Worm (Caenorhabditis elegans) whole organism, young adult: Measurements from ENCODE around the gene oac-10.

ENCODE experiments used
- B0035.1 ChIP-seq: sonication (generic microtip); optimal IDR thresholded peaks from 2 replicates; lab custom pipeline; 2016; ENCODE audit warnings: missing genetic modification characterization, mild to moderate bottlenecking, missing compliant biosample characterization, missing genotype, missing genetic modification reagents
- B0336.3 ChIP-seq: fragments of 200-800 bp; sonication (Bioruptor generic); IDR thresholded peaks from 2 replicates; pipeline ENCODE4 v1.3.6; 2022; ENCODE audit warnings: missing genetic modification characterization, missing compliant biosample characterization
- F23B12.7 ChIP-seq: sonication (generic microtip); optimal IDR thresholded peaks from 2 replicates; lab custom pipeline; 2017; ENCODE audit warnings: missing genetic modification characterization, mild to moderate bottlenecking, missing compliant biosample characterization, antibody characterized with exemption, moderate library complexity; ENCODE audit not compliant: insufficient read depth
- F57A8.1 ChIP-seq: fragments of 200-800 bp; sonication (Bioruptor generic); optimal IDR thresholded peaks from 2 replicates; lab custom pipeline; 2018; ENCODE audit warnings: mild to moderate bottlenecking, missing genetic modification characterization, moderate library complexity, missing compliant biosample characterization
- ZK185.1 ChIP-seq: sonication (generic microtip); optimal IDR thresholded peaks from 2 replicates; lab custom pipeline; 2016; ENCODE audit warnings: mild to moderate bottlenecking, missing genetic modification characterization, missing compliant biosample characterization; ENCODE audit not compliant: poor library complexity, severe bottlenecking
- aptf-2 ChIP-seq: fragments of 200-800 bp; sonication (Bioruptor generic); conservative IDR thresholded peaks from 2 replicates; pipeline ENCODE4 v1.3.6; 2022; ENCODE audit warnings: missing genetic modification reagents, missing genetic modification characterization, missing compliant biosample characterization
- attf-5 ChIP-seq: fragments of 200-800 bp; sonication (Bioruptor generic); optimal IDR thresholded peaks from 2 replicates; lab custom pipeline; 2018; ENCODE audit warnings: mild to moderate bottlenecking, missing genetic modification characterization, missing compliant biosample characterization
- bed-1 ChIP-seq: fragments of 200-800 bp; sonication (Bioruptor generic); IDR thresholded peaks from 2 replicates; pipeline ENCODE4 v1.3.6; 2022; ENCODE audit warnings: missing genetic modification reagents, missing genetic modification characterization, missing compliant biosample characterization
- bed-2 ChIP-seq: fragments of 200-800 bp; sonication (Bioruptor generic); IDR thresholded peaks from 2 replicates; pipeline ENCODE4 v1.3.6; 2022; ENCODE audit warnings: missing genetic modification reagents, missing genetic modification characterization, missing compliant biosample characterization
- cebp-1 ChIP-seq, 2 experiments: fragments of 200-800 bp in 1 of 2; sonication (Bioruptor generic) in 1 of 2; sonication (generic microtip) in 1 of 2; IDR thresholded peaks in 1 of 2; optimal IDR thresholded peaks in 1 of 2; 2 replicates each; pipeline versions ENCODE4 v1.3.6 to Lab custom; 2017 to 2022; ENCODE audit warnings: missing compliant biosample characterization in 2 of 2, missing genetic modification characterization in 2 of 2, mild to moderate bottlenecking in 1 of 2, missing genetic modification reagents in 1 of 2, moderate library complexity in 1 of 2
- chd-7 ChIP-seq: sonication (generic microtip); optimal IDR thresholded peaks from 2 replicates; lab custom pipeline; 2016; ENCODE audit warnings: mild to moderate bottlenecking, missing genetic modification characterization, moderate library complexity, missing compliant biosample characterization
- dox-1 ChIP-seq: fragments of 200-800 bp; sonication (Bioruptor generic); IDR thresholded peaks from 2 replicates; pipeline ENCODE4 v1.3.6; 2022; ENCODE audit warnings: missing genetic modification reagents, missing genetic modification characterization, missing compliant biosample characterization
- him-1 ChIP-seq: sonication (generic microtip); optimal IDR thresholded peaks from 2 replicates; lab custom pipeline; 2016; ENCODE audit warnings: missing genotype, missing genetic modification reagents, missing genetic modification characterization, missing compliant biosample characterization
- hmg-1.2 ChIP-seq: fragments of 200-800 bp; sonication (Bioruptor generic); IDR thresholded peaks from 2 replicates; pipeline ENCODE4 v1.3.6; 2022; ENCODE audit warnings: missing genetic modification reagents, missing genetic modification characterization, missing compliant biosample characterization
- let-526 ChIP-seq: fragments of 200-800 bp; sonication (Bioruptor generic); IDR thresholded peaks from 2 replicates; pipeline ENCODE4 v1.3.6; 2022; ENCODE audit warnings: missing genetic modification reagents, missing genetic modification characterization, missing compliant biosample characterization
- lin-26 ChIP-seq: fragments of 200-800 bp; sonication (Bioruptor generic); IDR thresholded peaks from 2 replicates; pipeline ENCODE4 v1.3.6; 2022; ENCODE audit warnings: missing genetic modification reagents, missing genetic modification characterization, missing compliant biosample characterization
- lin-35 ChIP-seq, 3 experiments: fragments of 150-350 bp in 2 of 3; sonication (generic microtip) in 1 of 3; optimal IDR thresholded peaks; 2 replicates each; lab custom pipeline; 2014 to 2018; ENCODE audit warnings: missing biosample characterization in 3 of 3, missing genetic modification characterization in 3 of 3, missing genetic modification reagents in 3 of 3
- lir-1 ChIP-seq: fragments of 200-800 bp; sonication (Bioruptor generic); conservative IDR thresholded peaks from 2 replicates; pipeline ENCODE4 v1.3.6; 2022; ENCODE audit warnings: missing genetic modification reagents, missing genetic modification characterization, missing compliant biosample characterization
- lsl-1 ChIP-seq: fragments of 200-800 bp; sonication (Bioruptor generic); optimal IDR thresholded peaks from 2 replicates; lab custom pipeline; 2018; ENCODE audit warnings: mild to moderate bottlenecking, missing genetic modification characterization, moderate library complexity, missing compliant biosample characterization
- madf-6 ChIP-seq: fragments of 200-800 bp; sonication (Bioruptor generic); IDR thresholded peaks from 2 replicates; pipeline ENCODE4 v1.3.6; 2022; ENCODE audit warnings: missing genetic modification reagents, missing genetic modification characterization, missing compliant biosample characterization
- mel-28 ChIP-seq: sonication (generic microtip); optimal IDR thresholded peaks from 2 replicates; lab custom pipeline; 2016; ENCODE audit warnings: borderline replicate concordance, mild to moderate bottlenecking, missing genetic modification characterization, missing compliant biosample characterization
- mxl-1 ChIP-seq: sonication (generic microtip); optimal IDR thresholded peaks from 2 replicates; lab custom pipeline; 2016; ENCODE audit warnings: missing genetic modification characterization, missing compliant biosample characterization
- nfyb-1 ChIP-seq: fragments of 200-800 bp; sonication (Bioruptor generic); IDR thresholded peaks from 2 replicates; pipeline ENCODE4 v1.3.6; 2022; ENCODE audit warnings: missing genetic modification reagents, missing genetic modification characterization, missing compliant biosample characterization
- nhr-80 ChIP-seq: sonication (generic microtip); optimal IDR thresholded peaks from 2 replicates; lab custom pipeline; 2016; ENCODE audit warnings: missing genetic modification characterization, missing compliant biosample characterization
- pha-4 ChIP-seq: fragments of 150-350 bp; sonication (generic microtip); optimal IDR thresholded peaks from 2 replicates; lab custom pipeline; 2014; ENCODE audit warnings: missing biosample characterization, missing genetic modification reagents, missing genetic modification characterization
- sdz-38 ChIP-seq: sonication (generic microtip); optimal IDR thresholded peaks from 2 replicates; lab custom pipeline; 2016; ENCODE audit warnings: missing genotype, missing genetic modification characterization, missing compliant biosample characterization
- sea-2 ChIP-seq: fragments of 200-800 bp; sonication (Bioruptor generic); IDR thresholded peaks from 2 replicates; pipeline ENCODE4 v1.3.6; 2022; ENCODE audit warnings: missing genetic modification characterization, missing compliant biosample characterization
- somi-1 ChIP-seq: fragments of 200-800 bp; sonication (Bioruptor generic); optimal IDR thresholded peaks from 2 replicates; lab custom pipeline; 2018; ENCODE audit warnings: mild to moderate bottlenecking, missing genetic modification characterization, missing compliant biosample characterization
- tbx-9 ChIP-seq: sonication (generic microtip); optimal IDR thresholded peaks from 2 replicates; lab custom pipeline; 2016; ENCODE audit warnings: borderline replicate concordance, missing genetic modification characterization, inconsistent platforms, missing compliant biosample characterization
- zfh-2 ChIP-seq: fragments of 200-800 bp; sonication (Bioruptor generic); conservative IDR thresholded peaks from 2 replicates; pipeline ENCODE4 v1.3.6; 2022; ENCODE audit warnings: missing genetic modification reagents, missing genetic modification characterization, missing compliant biosample characterization
- zim-3 ChIP-seq: sonication (generic microtip); optimal IDR thresholded peaks from 2 replicates; lab custom pipeline; 2017; ENCODE audit warnings: mild to moderate bottlenecking, missing genetic modification characterization, moderate library complexity, missing compliant biosample characterization
- ztf-22 ChIP-seq: fragments of 200-800 bp; sonication (Bioruptor generic); optimal IDR thresholded peaks from 2 replicates; lab custom pipeline; 2018; ENCODE audit warnings: mild to moderate bottlenecking, missing genetic modification characterization, moderate library complexity, missing compliant biosample characterization

The oac-10 gene

ce11 chrII:3911284-3911683 lies 41.6 kb downstream of the oac-10 start (continued):
- TF ChIP-seq dox-1 (GFP tag; lab: Robert Waterston, UW) (peak; percentile 45; the same call in 1 of the 2 replicates), bed-1 (GFP tag; lab: Robert Waterston, UW) (no peak), madf-6 (GFP tag; lab: Robert Waterston, UW) (no peak), ztf-22 (no peak), cebp-1 (GFP tag; IDR thresholded peaks at IDR 0.05; lab: Robert Waterston, UW) (no peak), cebp-1 (tag; optimal IDR thresholded peaks at IDR 0.05; lab: Kevin White, UChicago) (peak; percentile 55), attf-5 (peak; percentile 53), hmg-1.2 (GFP tag; lab: Robert Waterston, UW) (peak; percentile 43; the same call in 1 of the 2 replicates), pha-4 (tag; lab: Kevin White, UChicago) (peak; percentile 52)

- TF ChIP-seq bed-2 (GFP tag; lab: Robert Waterston, UW) = no peak
- TF ChIP-seq lsl-1 (GFP tag; lab: Kevin White, UChicago) = no peak
- no peak for TF ChIP-seq him-1 (tag; lab: Kevin White, UChicago)
- TF ChIP-seq lin-35 (GFP tag; optimal IDR thresholded peaks at IDR 0.05; lab: Kevin White, UChicago) = no peak
- no peak for TF ChIP-seq mxl-1 (tag; lab: Kevin White, UChicago)
- TF ChIP-seq nhr-80 (tag; lab: Kevin White, UChicago) = no peak
- TF ChIP-seq somi-1 (GFP tag; lab: Kevin White, UChicago) = no peak
- TF ChIP-seq lir-1 = no peak
- TF ChIP-seq sea-2 (GFP tag; lab: Robert Waterston, UW) = no peak
- TF ChIP-seq sdz-38 (tag; lab: Kevin White, UChicago) = no peak
- TF ChIP-seq B0336.3 (GFP tag; lab: Robert Waterston, UW) = no peak
- no peak for TF ChIP-seq F57A8.1
- TF ChIP-seq B0035.1 (tag; lab: Kevin White, UChicago) = no peak
- TF ChIP-seq chd-7 (tag; lab: Kevin White, UChicago) = no peak
- no peak for TF ChIP-seq zim-3 (tag; lab: Kevin White, UChicago)
These were observed 42.0 kb downstream of the oac-10 start, which contains the start of gene F53C3.1 for ce11 chrII:3911716-3912115. Gene F53C3.1, plus strand, starts transcription at chrII:3912016.

DNA sequence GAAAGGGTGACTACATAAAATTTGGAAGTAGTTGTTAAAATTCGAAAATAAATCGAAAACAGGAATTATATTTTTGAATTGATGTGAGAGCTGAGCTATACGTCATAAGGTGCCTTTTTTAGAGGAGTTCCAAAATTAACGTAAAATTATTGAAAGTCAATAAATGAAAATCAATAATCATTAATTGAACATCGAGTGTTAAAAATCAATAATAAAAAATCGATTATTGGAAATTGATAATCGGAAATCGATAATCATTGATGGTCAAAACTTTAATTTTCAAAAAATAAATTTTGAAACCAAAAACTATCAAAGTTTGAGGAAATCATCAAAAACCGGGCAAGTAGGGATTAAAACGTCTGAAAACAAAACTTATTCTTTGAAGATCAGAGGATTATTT lies 44.0 kb downstream of the oac-10 start:
- no peak for TF ChIP-seq let-526 (GFP tag; lab: Robert Waterston, UW)
- TF ChIP-seq F23B12.7 (tag; lab: Kevin White, UChicago) = no peak
- no peak for TF ChIP-seq aptf-2 (GFP tag; lab: Robert Waterston, UW)
- no peak for TF ChIP-seq ZK185.1 (tag; lab: Kevin White, UChicago)
- no peak for TF ChIP-seq lin-26 (GFP tag; lab: Robert Waterston, UW)
- no peak for TF ChIP-seq mel-28 (tag; lab: Kevin White, UChicago)
- TF ChIP-seq tbx-9 (tag; lab: Kevin White, UChicago) = no peak
- TF ChIP-seq, all 124 proteins: peak for 0

- TF ChIP-seq nfyb-1 (peak; percentile 89; the same call in 1 of the 2 replicates), B0336.3 (GFP tag; lab: Robert Waterston, UW) (no peak), zfh-2 (GFP tag; lab: Robert Waterston, UW) (0 out of 2 replicates have a peak, but pooled peaks have one; percentile 32)
These were observed 48.4 kb downstream of the oac-10 start for ce11 chrII:3917985-3918633.
